Worm (Caenorhabditis elegans): ENCODE data around the gene col-92.

Gene col-92

DNA sequence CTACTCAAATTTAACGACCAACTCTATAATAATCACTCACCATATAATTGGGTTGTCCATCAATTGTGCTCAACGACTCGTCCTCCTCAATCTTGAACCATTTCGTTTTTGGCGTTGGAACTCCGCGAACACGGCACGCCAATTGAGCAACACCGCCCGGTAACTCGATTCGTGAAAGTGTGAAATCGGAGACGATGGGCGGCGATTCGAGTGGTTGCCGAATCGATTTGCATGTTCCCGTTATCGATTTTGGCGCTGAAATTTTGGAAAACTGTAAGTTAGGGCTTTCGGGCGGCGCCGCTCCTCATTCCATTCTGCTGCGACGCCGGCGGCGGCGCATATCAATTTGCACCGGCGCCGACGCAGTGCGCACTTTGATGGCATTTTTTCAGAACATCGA lies 31.3 kb downstream of the col-92 start:
- TF ChIP-seq syd-9 (tag; optimal IDR thresholded peaks at IDR 0.05) (no peak), sox-4 (tag; optimal IDR thresholded peaks at IDR 0.05) (no peak), odd-2 (tag; optimal IDR thresholded peaks at IDR 0.05) (no peak), dmd-4 (tag; optimal IDR thresholded peaks at IDR 0.05; ENCODE audit: borderline replicate concordance) (no peak), ref-2 (tag; optimal IDR thresholded peaks at IDR 0.05) (no peak), C38D4.7 (GFP tag; optimal IDR thresholded peaks at IDR 0.05) (no peak), ztf-16 (tag; optimal IDR thresholded peaks at IDR 0.05) (no peak), dve-1 (tag; optimal IDR thresholded peaks at IDR 0.05) (no peak), rnt-1 (tag; optimal IDR thresholded peaks at IDR 0.05) (no peak), hlh-6 (tag; optimal IDR thresholded peaks at IDR 0.05) (no peak), unc-3 (GFP tag; conservative IDR thresholded peaks at IDR 0.05) (no peak), unc-3 (tag; optimal IDR thresholded peaks at IDR 0.05) (no peak), hlh-15 (tag; optimal IDR thresholded peaks at IDR 0.05) (no peak), fkh-6 (tag; optimal IDR thresholded peaks at IDR 0.05) (no peak)

DNA sequence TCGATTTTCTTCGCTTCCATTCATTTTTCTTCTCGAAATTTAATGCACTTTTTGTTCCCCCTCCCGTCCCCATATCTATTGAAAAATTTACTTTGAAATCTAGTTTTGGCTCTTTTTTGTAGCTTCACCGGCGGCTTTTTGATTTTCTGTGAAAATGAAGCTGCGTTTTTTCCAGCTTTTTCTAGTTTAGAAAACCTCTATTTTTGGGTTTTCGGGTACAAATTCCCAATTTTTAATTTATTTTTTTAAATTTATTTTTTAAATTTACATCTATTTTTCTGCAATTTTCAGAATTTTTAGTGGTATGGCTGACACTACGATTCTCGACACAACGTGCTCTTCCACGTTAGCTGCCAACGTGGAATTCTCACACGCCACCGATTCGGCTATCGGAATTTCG lies 35.9 kb downstream of the col-92 start, which contains the start of gene strd-1:
TSS of gene strd-1 (plus strand) at position 301 of the 400 bp plus-strand sequence.
- TF ChIP-seq hlh-8 (tag; optimal IDR thresholded peaks at IDR 0.05), result no peak
- no peak for TF ChIP-seq sox-4 (tag; optimal IDR thresholded peaks at IDR 0.05)
- TF ChIP-seq ttx-3 (tag; optimal IDR thresholded peaks at IDR 0.05), result no peak
- TF ChIP-seq dve-1 (tag; optimal IDR thresholded peaks at IDR 0.05), result no peak
- TF ChIP-seq mec-3 (tag; optimal IDR thresholded peaks at IDR 0.05; ENCODE audit: borderline replicate concordance), result no peak
- TF ChIP-seq ceh-18 (tag; optimal IDR thresholded peaks at IDR 0.05), result no peak
- no peak for TF ChIP-seq nhr-232 (tag; optimal IDR thresholded peaks at IDR 0.05)
- no peak for TF ChIP-seq K02D7.2 (tag; optimal IDR thresholded peaks at IDR 0.05)
- TF ChIP-seq zip-5 (tag; optimal IDR thresholded peaks at IDR 0.05), result no peak
- no peak for TF ChIP-seq nhr-11 (tag; optimal IDR thresholded peaks at IDR 0.05)
- no peak for TF ChIP-seq ceh-14 (tag; optimal IDR thresholded peaks at IDR 0.05)
- TF ChIP-seq unc-86 (tag; optimal IDR thresholded peaks at IDR 0.05), result no peak
- TF ChIP-seq pat-9 (tag; optimal IDR thresholded peaks at IDR 0.05), result no peak
- TF ChIP-seq ama-1 (optimal IDR thresholded peaks at IDR 0.05), result no peak
- no peak for TF ChIP-seq pqm-1 (tag; optimal IDR thresholded peaks at IDR 0.05)
- TF ChIP-seq ceh-24 (tag; optimal IDR thresholded peaks at IDR 0.05), result no peak
- no peak for TF ChIP-seq unc-42 (tag; optimal IDR thresholded peaks at IDR 0.05)

DNA sequence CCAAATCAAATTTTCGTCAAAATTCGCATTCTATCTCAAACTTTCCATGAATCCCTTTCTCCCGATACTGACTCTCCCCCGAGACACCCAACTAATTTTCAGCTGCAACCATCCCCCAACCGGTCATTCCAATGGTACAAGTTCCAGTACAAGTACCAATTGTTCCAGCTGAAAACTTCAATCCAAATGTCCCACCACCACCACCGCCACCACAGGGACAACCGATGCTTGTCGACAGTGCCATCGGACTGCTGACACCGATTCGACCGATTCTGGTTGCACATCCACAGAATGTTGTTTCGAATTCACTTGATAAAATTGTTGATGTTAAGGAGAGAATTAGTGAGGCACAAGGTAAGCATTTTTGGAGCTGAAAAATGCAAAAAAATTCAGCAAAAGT lies 37.5 kb downstream of the col-92 start:
- TF ChIP-seq fax-1 (tag; optimal IDR thresholded peaks at IDR 0.05) (no peak), lim-6 (tag; optimal IDR thresholded peaks at IDR 0.05) (no peak), madf-2 (tag; optimal IDR thresholded peaks at IDR 0.05) (no peak), ets-4 (tag; optimal IDR thresholded peaks at IDR 0.05) (no peak)

DNA sequence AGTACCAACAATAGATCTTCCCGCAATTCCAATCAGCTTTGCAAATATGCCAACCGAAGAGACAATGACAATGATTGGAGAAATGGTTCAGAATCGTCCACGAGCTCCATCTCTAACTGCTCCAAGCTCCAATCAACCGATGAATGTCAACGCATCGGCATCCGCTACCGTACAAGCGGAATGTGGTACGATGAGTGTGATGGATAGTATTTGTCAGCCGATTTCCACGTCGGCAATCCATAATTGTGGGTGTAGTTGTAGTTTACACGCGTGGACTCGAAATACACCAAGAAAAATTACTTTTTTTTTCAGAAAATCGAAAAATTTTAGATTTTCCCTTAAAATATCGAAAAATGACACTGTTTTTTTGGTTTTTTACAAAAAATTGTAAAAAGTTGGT lies 40.1 kb downstream of the col-92 start:
- no peak for TF ChIP-seq madf-2 (tag; optimal IDR thresholded peaks at IDR 0.05)
- TF ChIP-seq C08G9.2 (tag; optimal IDR thresholded peaks at IDR 0.05), result no peak
- TF ChIP-seq ceh-14 (tag; optimal IDR thresholded peaks at IDR 0.05), result no peak
- no peak for TF ChIP-seq pqm-1 (tag; optimal IDR thresholded peaks at IDR 0.05)
- TF ChIP-seq sox-2 (GFP tag; IDR thresholded peaks at IDR 0.05), result no peak
- no peak for TF ChIP-seq che-1 (tag; optimal IDR thresholded peaks at IDR 0.05)
- no peak for TF ChIP-seq unc-3 (GFP tag; conservative IDR thresholded peaks at IDR 0.05)
- TF ChIP-seq unc-3 (tag; optimal IDR thresholded peaks at IDR 0.05), result no peak
- TF ChIP-seq odd-2 (tag; optimal IDR thresholded peaks at IDR 0.05), result no peak
- no peak for TF ChIP-seq tbx-2 (tag; optimal IDR thresholded peaks at IDR 0.05)

DNA sequence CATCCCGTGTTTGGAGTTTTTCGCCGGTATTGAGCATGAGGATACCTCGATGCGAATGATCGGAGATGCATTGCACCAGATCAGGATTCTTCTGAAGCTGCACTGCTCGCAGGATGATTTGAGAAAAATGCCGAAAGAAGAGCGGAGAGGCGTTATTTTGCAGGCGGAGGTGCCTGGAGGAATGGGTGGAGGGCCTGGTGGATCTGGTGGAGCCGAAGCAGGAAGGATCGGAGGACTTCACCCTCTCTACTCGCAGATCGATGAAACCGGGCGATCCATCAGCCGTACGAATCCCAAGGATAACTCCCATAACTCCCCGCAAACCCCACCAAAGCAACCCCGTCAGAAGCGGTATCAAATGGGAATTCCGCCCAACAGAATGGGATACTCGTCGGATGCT lies 43.9 kb downstream of the col-92 start:
- TF ChIP-seq sox-4 (tag; optimal IDR thresholded peaks at IDR 0.05) (no peak), hlh-13 (GFP tag; optimal IDR thresholded peaks at IDR 0.05) (no peak), fkh-10 (GFP tag; optimal IDR thresholded peaks at IDR 0.05) (no peak), unc-86 (tag; optimal IDR thresholded peaks at IDR 0.05) (no peak), ama-1 (optimal IDR thresholded peaks at IDR 0.05) (no peak), ceh-6 (GFP tag; optimal IDR thresholded peaks at IDR 0.05) (no peak), pqm-1 (tag; optimal IDR thresholded peaks at IDR 0.05) (no peak), madf-2 (tag; optimal IDR thresholded peaks at IDR 0.05) (no peak), K02D7.2 (tag; optimal IDR thresholded peaks at IDR 0.05) (no peak), elt-4 (tag; optimal IDR thresholded peaks at IDR 0.05) (no peak), ceh-22 (tag; optimal IDR thresholded peaks at IDR 0.05) (no peak)

Data from whole organism, late embryonic.